Fruit fly (Drosophila melanogaster): ENCODE measurements around the gene CG6769.

Gene CG6769

DNA sequence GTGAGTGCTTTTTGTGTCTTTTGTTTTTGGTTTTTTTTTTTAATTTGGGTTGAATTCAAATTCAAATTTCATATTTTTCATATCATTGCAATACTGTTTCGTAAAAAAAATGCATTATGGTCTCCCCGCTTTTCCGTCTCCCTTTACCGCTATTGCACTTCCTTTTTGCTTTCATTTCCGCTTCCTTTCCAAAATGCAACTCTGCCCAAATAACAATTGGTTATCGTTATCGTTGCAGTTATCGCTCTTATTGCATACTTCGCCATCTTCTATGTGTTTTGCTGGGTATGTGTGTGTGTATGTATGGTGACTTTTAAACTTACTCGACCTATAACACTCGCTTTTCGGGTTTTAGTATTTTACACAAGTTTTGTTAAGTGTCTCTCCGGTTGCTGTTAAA lies 4.3 kb downstream of the CG6769 start (continued):
- TF ChIP-seq Ada2b (GFP tag; IDR thresholded peaks at IDR 0.05) (no peak), cg (GFP tag; optimal IDR thresholded peaks at IDR 0.05) (peak; percentile 1), CG11456 (GFP tag; IDR thresholded peaks at IDR 0.05) (no peak), Oli (tag; optimal IDR thresholded peaks at IDR 0.05) (no peak), Nf-YC (tag; optimal IDR thresholded peaks at IDR 0.05) (no peak), B-H2 (GFP tag; optimal IDR thresholded peaks at IDR 0.05) (no peak), CG9437 (GFP tag; optimal IDR thresholded peaks at IDR 0.05) (no peak), CG17385 (GFP tag; optimal IDR thresholded peaks at IDR 0.05) (peak; percentile 6), CG3281 (GFP tag; optimal IDR thresholded peaks at IDR 0.05) (no peak), NK7.1 (GFP tag; optimal IDR thresholded peaks at IDR 0.05) (no peak), CG11398 (GFP tag; optimal IDR thresholded peaks at IDR 0.05) (no peak), CG7271 (tag; optimal IDR thresholded peaks at IDR 0.05) (peak; percentile 95)

DNA sequence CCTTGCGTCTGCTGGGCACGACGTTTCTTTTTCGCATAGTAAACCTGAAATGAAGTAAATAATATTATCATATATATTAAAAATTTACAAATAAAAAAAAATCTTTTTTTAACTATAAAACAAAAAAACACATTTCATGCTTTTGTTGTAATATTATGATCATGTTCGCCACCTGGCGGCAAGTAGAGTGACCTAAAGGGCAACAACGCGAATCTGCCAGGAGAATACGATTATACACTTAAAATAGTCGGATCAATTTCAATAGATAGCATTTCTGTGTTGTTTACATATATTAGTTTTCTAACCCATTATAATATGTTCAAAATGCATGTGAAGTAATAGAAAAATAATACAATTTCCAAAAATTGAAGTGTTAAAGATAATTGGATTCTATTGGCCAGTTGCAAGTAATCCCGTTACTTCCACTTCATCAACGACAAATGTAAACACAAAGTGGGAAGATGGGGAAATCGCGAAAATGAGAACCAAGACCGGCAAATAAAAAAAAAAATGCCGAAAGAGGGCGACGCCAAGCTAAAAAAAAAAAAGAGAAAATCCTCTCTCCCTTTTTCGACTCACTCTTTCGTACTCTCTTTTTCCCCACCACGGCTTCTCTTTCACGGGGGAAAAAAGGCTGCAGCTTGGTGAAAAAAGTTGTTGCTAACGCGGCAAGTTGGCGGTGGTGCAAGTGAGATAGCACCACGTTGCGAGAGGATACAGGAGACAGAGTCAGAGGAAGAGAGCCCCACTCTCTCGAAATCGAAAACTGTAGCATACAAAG lies 10.0 kb downstream of the CG6769 start:
- peak; percentile 65 to 75 for TF ChIP-seq Trl (optimal IDR thresholded peaks at IDR 0.05)
- no peak for TF ChIP-seq Trl (GFP tag; optimal IDR thresholded peaks at IDR 0.05)
- TF ChIP-seq CG17361 (GFP tag; IDR thresholded peaks at IDR 0.05) = no peak
- TF ChIP-seq CG6813 (GFP tag; optimal IDR thresholded peaks at IDR 0.05) = no peak
- peak; percentile 59 for TF ChIP-seq sqz (GFP tag; optimal IDR thresholded peaks at IDR 0.05)
- no peak for TF ChIP-seq bcd (GFP tag; optimal IDR thresholded peaks at IDR 0.05)
- peak; percentile 76 for TF ChIP-seq CG10979 (tag; optimal IDR thresholded peaks at IDR 0.05)
- peak; percentile 33 for TF ChIP-seq CG1832 (GFP tag; optimal IDR thresholded peaks at IDR 0.05)
- no peak for TF ChIP-seq Nf-YC (tag; optimal IDR thresholded peaks at IDR 0.05)
- peak; percentile 81 for TF ChIP-seq CTCF (GFP tag; optimal IDR thresholded peaks at IDR 0.05)
- peak; percentile 54 for TF ChIP-seq CG14965 (GFP tag; optimal IDR thresholded peaks at IDR 0.05; ENCODE audit: borderline replicate concordance)
- TF ChIP-seq nom (GFP tag; optimal IDR thresholded peaks at IDR 0.05) = peak; percentile 42
- TF ChIP-seq CG3163 (GFP tag; optimal IDR thresholded peaks at IDR 0.05) = peak; percentile 90
- peak; percentile 57 for TF ChIP-seq Drgx (GFP tag; IDR thresholded peaks at IDR 0.05)
- TF ChIP-seq sob (GFP tag; IDR thresholded peaks at IDR 0.05) = no peak

DNA sequence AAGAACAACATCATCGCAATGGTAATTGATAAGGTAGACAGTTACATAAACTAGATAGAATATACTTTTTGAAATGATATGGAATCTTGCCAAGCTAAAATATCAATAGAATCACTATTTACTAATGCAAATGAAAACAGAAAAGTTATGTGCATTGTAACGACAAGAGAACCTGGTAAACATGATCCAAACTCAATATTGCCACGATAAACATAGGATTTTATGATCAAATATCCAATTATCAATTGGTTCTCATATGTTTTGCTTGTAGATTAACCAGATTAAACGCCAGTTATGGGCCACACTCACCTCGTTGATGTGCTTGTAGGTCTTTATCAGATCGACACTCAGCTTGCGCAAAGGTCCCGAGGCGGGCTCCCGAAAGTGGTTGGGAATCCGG lies 11.5 kb downstream of the CG6769 start:
- no peak for TF ChIP-seq Lpt (GFP tag; optimal IDR thresholded peaks at IDR 0.05)
- no peak for TF ChIP-seq croc (GFP tag; conservative IDR thresholded peaks at IDR 0.05)
- no peak for TF ChIP-seq CG15479 (GFP tag; optimal IDR thresholded peaks at IDR 0.05)
- TF ChIP-seq CG11504 (tag; optimal IDR thresholded peaks at IDR 0.05) = no peak
- no peak for TF ChIP-seq da (GFP tag; optimal IDR thresholded peaks at IDR 0.05)
- TF ChIP-seq CG12219 (GFP tag; optimal IDR thresholded peaks at IDR 0.05) = no peak
- TF ChIP-seq gsb-n (tag; optimal IDR thresholded peaks at IDR 0.05) = no peak
- no peak for TF ChIP-seq CG10543 (GFP tag; optimal IDR thresholded peaks at IDR 0.05)
- no peak for TF ChIP-seq CG17568 (GFP tag; optimal IDR thresholded peaks at IDR 0.05)
- TF ChIP-seq gro (GFP tag; optimal IDR thresholded peaks at IDR 0.05) = no peak
- no peak for TF ChIP-seq Max (GFP tag; optimal IDR thresholded peaks at IDR 0.05)
- no peak for TF ChIP-seq crp (GFP tag; optimal IDR thresholded peaks at IDR 0.05)
- TF ChIP-seq ase (GFP tag; IDR thresholded peaks at IDR 0.05) = no peak
- TF ChIP-seq CG9727 (GFP tag; optimal IDR thresholded peaks at IDR 0.05) = peak; percentile 35
- TF ChIP-seq Neu2 (GFP tag; optimal IDR thresholded peaks at IDR 0.05; ENCODE audit: borderline replicate concordance) = no peak
- no peak for TF ChIP-seq slp2 (GFP tag; optimal IDR thresholded peaks at IDR 0.05)
- no peak for TF ChIP-seq bbx (GFP tag; IDR thresholded peaks at IDR 0.05; ENCODE audit: partially characterized antibody)
- TF ChIP-seq sima (GFP tag; optimal IDR thresholded peaks at IDR 0.05) = no peak
- TF ChIP-seq nom (GFP tag; optimal IDR thresholded peaks at IDR 0.05) = no peak
- no peak for TF ChIP-seq hbn (GFP tag; IDR thresholded peaks at IDR 0.05; ENCODE audit: partially characterized antibody)
- no peak for TF ChIP-seq br (optimal IDR thresholded peaks at IDR 0.05)
- TF ChIP-seq Atf6 (GFP tag; IDR thresholded peaks at IDR 0.05) = no peak
- TF ChIP-seq CG10979 (tag; optimal IDR thresholded peaks at IDR 0.05) = no peak
- TF ChIP-seq dmrt11E (tag; optimal IDR thresholded peaks at IDR 0.05) = peak; percentile 38
- TF ChIP-seq sens (GFP tag) = peak; percentile 80

All from whole organism, embryonic.